Fruit fly (Drosophila melanogaster): Measurements from ENCODE around the gene CG4497.

DNA sequence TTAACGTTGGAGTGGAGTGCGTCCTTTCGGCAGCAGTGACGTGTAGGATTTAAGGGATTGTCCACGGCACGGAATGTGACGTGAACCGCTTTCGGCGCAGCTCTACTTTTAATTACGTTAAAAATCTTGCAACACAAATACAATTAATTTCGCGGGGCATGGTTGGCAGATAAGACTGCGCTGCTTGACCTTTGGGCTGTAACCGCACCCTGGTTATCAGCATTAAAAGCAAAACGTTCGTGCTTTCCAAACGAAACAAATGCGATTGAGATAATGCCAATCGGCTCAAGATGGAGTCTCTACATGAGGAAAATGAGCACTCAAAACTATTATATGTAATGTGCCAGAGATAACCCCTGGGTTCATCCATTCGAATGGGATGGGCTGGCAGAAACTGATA is 19.1 kb upstream of the CG4497 start:
- TF ChIP-seq CG14655 (GFP tag; optimal IDR thresholded peaks at IDR 0.05): no peak
- no peak for TF ChIP-seq CG13204 (GFP tag; optimal IDR thresholded peaks at IDR 0.05)
- no peak for TF ChIP-seq EcR (GFP tag; optimal IDR thresholded peaks at IDR 0.05)
- no peak for TF ChIP-seq Pif1A (GFP tag; optimal IDR thresholded peaks at IDR 0.05)
- no peak for TF ChIP-seq CG34367 (tag; optimal IDR thresholded peaks at IDR 0.05)
- TF ChIP-seq CG12605 (GFP tag; IDR thresholded peaks at IDR 0.05): no peak
- TF ChIP-seq Snoo (tag; optimal IDR thresholded peaks at IDR 0.05): no peak
- no peak for TF ChIP-seq gl (tag; optimal IDR thresholded peaks at IDR 0.05)
- TF ChIP-seq CG9948 (tag; optimal IDR thresholded peaks at IDR 0.05): no peak
- TF ChIP-seq rn (GFP tag; IDR thresholded peaks at IDR 0.05): no peak
- no peak for TF ChIP-seq CG8159 (tag; optimal IDR thresholded peaks at IDR 0.05)
